Worm (Caenorhabditis elegans) whole organism, early embryonic: ENCODE data around the gene srg-46.

Source experiments
- B0310.2 ChIP-seq: sonication (generic microtip); optimal IDR thresholded peaks from 2 replicates; lab custom pipeline; 2016; ENCODE audit warnings: mild to moderate bottlenecking, missing genetic modification characterization, missing compliant biosample characterization
- F13C5.2 ChIP-seq: sonication (generic microtip); optimal IDR thresholded peaks from 2 replicates; lab custom pipeline; 2017; ENCODE audit warnings: mild to moderate bottlenecking, missing genetic modification characterization, inconsistent platforms, missing compliant biosample characterization
- aly-1 ChIP-seq: sonication (generic microtip); optimal IDR thresholded peaks from 2 replicates; lab custom pipeline; 2016; ENCODE audit warnings: missing genetic modification characterization, missing compliant biosample characterization
- ama-1 ChIP-seq: fragments of 150-350 bp; optimal IDR thresholded peaks from 2 replicates; lab custom pipeline; 2014
- ceh-13 ChIP-seq: fragments of 200-800 bp; sonication (Bioruptor generic); optimal IDR thresholded peaks from 2 replicates; lab custom pipeline; 2018; ENCODE audit warnings: mild to moderate bottlenecking, missing genetic modification characterization, missing compliant biosample characterization
- ceh-36 ChIP-seq: sonication (generic microtip); optimal IDR thresholded peaks from 2 replicates; lab custom pipeline; 2016; ENCODE audit warnings: missing genetic modification characterization, inconsistent platforms, missing compliant biosample characterization
- ets-7 ChIP-seq: sonication (generic microtip); optimal IDR thresholded peaks from 2 replicates; lab custom pipeline; 2016; ENCODE audit warnings: missing genotype, missing genetic modification characterization, missing compliant biosample characterization
- flt-1 ChIP-seq: fragments of 200-800 bp; sonication (Bioruptor generic); IDR thresholded peaks from 2 replicates; pipeline ENCODE4 v1.3.6; 2022; ENCODE audit warnings: missing genetic modification characterization, missing compliant biosample characterization
- hmbx-1 ChIP-seq: sonication (generic microtip); optimal IDR thresholded peaks from 2 replicates; lab custom pipeline; 2016; ENCODE audit warnings: mild to moderate bottlenecking, missing genetic modification characterization, missing compliant biosample characterization
- hmg-4 ChIP-seq: fragments of 200-800 bp; sonication (Bioruptor generic); optimal IDR thresholded peaks from 2 replicates; lab custom pipeline; 2018; ENCODE audit warnings: mild to moderate bottlenecking, missing genetic modification characterization, missing compliant biosample characterization
- hnd-1 ChIP-seq: sonication (generic microtip); optimal IDR thresholded peaks from 2 replicates; lab custom pipeline; 2016; ENCODE audit warnings: missing genetic modification characterization, missing compliant biosample characterization
- pes-1 ChIP-seq: fragments of 200-800 bp; sonication (Bioruptor generic); IDR thresholded peaks from 2 replicates; pipeline ENCODE4 v1.3.6; 2022; ENCODE audit warnings: missing genetic modification reagents, missing genetic modification characterization, missing compliant biosample characterization
- scrt-1 ChIP-seq: fragments of 200-800 bp; sonication (Bioruptor generic); IDR thresholded peaks from 2 replicates; pipeline ENCODE4 v1.3.6; 2022; ENCODE audit warnings: missing genetic modification characterization, missing compliant biosample characterization
- sea-1 ChIP-seq: fragments of 200-800 bp; sonication (Bioruptor generic); conservative IDR thresholded peaks from 2 replicates; pipeline ENCODE4 v1.3.6; 2022; ENCODE audit warnings: missing genetic modification characterization, missing compliant biosample characterization
- tbx-11 ChIP-seq: fragments of 200-800 bp; sonication (Bioruptor generic); IDR thresholded peaks from 2 replicates; pipeline ENCODE4 v1.3.6; 2022; ENCODE audit warnings: missing genetic modification characterization, missing compliant biosample characterization
- tbx-37 ChIP-seq: fragments of 200-800 bp; sonication (Bioruptor generic); conservative IDR thresholded peaks from 2 replicates; pipeline ENCODE4 v1.3.6; 2022; ENCODE audit warnings: missing genetic modification reagents, missing genetic modification characterization, missing compliant biosample characterization
- tra-4 ChIP-seq: sonication (generic microtip); optimal IDR thresholded peaks from 2 replicates; lab custom pipeline; 2017; ENCODE audit warnings: missing genetic modification characterization, missing compliant biosample characterization

srg-46 gene

DNA sequence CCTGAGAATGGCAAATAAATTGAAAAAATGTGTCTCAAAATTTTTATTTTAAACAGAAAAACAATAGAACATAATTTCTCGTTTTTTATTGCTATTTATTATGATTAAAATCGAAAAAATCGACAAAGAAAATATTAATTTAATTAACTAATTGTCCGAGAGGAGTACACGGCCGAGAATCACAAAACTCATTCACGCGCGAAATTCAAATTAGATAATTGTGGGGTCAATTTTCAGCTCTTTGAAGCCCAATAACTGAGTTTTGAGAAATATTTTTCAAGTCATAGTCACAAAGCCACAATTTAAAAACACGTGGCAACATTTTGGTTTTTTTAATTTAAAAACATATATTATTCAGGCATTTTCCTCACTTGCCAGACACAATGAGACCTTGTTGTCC is 45.6 kb downstream of the srg-46 start:
- no peak for TF ChIP-seq aly-1
- no peak for TF ChIP-seq scrt-1 (GFP tag; lab: Robert Waterston, UW)
- no peak for TF ChIP-seq tbx-37 (GFP tag; lab: Robert Waterston, UW)

DNA sequence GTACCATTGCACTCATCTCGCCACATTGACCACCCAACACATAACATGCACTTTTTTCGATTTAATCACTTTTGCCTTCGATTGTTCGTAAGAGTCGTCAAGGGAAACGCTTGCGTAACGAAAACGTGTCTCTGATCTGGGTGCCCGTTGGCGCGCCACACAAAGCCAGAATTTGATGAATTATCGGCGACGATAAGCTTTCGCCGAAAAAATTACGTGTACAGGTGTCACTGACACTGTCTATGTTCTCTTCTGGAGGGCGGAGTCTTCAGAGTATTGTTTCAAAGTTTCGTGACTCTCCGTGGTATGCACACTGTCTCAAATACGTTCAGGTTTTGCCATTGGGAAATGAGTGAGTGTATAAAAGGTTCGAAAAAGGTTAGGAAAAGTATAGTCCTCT is 47.2 kb downstream of the srg-46 start, which contains the start of gene F53F1.4:
Gene F53F1.4, plus strand, starts transcription at position 390 of the 400 bp plus-strand sequence.
- TF ChIP-seq aly-1: no peak
- no peak for TF ChIP-seq hnd-1 (tag; lab: Kevin White, UChicago)
- no peak for TF ChIP-seq ets-7 (tag; lab: Kevin White, UChicago)
- TF ChIP-seq hmbx-1: no peak
- TF ChIP-seq ceh-13 (GFP tag; lab: Kevin White, UChicago): no peak
- no peak for TF ChIP-seq tra-4
- no peak for TF ChIP-seq hmg-4 (GFP tag; lab: Kevin White, UChicago)
- TF ChIP-seq tbx-11 (GFP tag; lab: Robert Waterston, UW): no peak
- TF ChIP-seq tbx-37 (GFP tag; lab: Robert Waterston, UW): no peak
- TF ChIP-seq B0310.2 (tag; lab: Kevin White, UChicago): no peak
- no peak for TF ChIP-seq pes-1 (GFP tag; lab: Robert Waterston, UW)
- TF ChIP-seq ama-1 (lab: Kevin White, UChicago): no peak
- TF ChIP-seq scrt-1 (GFP tag; lab: Robert Waterston, UW): no peak

DNA sequence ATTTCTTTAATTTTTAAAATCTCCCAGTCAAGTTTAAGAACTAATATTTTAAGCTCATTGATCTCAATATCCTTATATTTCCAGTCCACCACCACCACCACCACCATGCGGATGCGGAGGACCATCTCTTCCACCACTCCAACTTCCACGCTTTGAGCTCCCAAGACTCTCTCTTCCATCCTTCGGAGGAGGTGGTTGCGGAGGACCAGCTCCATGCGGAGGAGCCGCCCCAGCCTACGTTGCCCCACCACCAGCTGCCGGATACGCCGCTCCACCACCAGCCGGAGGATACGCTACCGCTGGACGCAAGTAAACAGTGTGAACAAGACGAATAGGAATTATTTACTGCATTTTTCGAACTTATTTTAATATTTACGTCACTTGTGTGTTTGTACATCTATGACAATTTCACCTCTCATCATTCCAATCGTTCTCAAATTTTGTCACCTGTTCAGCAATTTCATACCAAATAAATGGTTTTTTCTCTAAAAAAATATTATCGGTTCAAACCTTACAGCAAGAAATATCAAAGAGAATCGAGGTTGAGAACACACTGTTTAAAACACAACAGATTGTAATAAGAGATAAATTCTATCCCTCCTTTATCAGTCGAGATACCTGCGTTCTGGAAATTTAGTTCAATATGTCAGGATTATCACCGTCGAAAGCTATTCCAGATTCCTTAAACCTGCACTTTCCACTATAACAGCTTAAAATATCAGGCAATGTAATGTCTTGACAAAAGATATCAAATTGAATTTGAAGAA is 47.9 kb downstream of the srg-46 start:
- TF ChIP-seq scrt-1 (GFP tag; lab: Robert Waterston, UW) (no peak), tra-4 (no peak), ceh-36 (tag; lab: Kevin White, UChicago) (no peak), tbx-11 (GFP tag; lab: Robert Waterston, UW) (no peak)

DNA sequence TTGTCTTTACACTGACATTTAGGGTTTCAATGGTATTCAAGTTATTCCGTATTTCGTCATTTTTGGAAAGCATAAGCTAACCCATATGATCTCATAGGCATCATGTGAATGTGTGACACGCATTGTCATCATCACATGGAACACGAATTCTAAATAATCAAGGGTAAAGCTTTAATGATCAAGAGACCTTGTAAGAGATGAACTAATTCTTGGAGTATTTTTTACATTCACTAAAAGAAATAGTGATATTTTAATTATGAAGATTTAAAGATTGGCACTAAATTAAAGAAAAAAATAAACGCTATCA is 48.4 kb downstream of the srg-46 start:
- TF ChIP-seq ceh-13 (GFP tag; lab: Kevin White, UChicago): no peak
- TF ChIP-seq tbx-11 (GFP tag; lab: Robert Waterston, UW): no peak
- no peak for TF ChIP-seq ets-7 (tag; lab: Kevin White, UChicago)
- TF ChIP-seq ama-1 (lab: Kevin White, UChicago): no peak
- TF ChIP-seq ceh-36 (tag; lab: Kevin White, UChicago): no peak
- no peak for TF ChIP-seq hnd-1 (tag; lab: Kevin White, UChicago)
- no peak for TF ChIP-seq aly-1
- TF ChIP-seq tra-4: no peak
- TF ChIP-seq pes-1 (GFP tag; lab: Robert Waterston, UW): no peak
- no peak for TF ChIP-seq tbx-37 (GFP tag; lab: Robert Waterston, UW)
- TF ChIP-seq flt-1 (GFP tag; lab: Robert Waterston, UW): no peak
- TF ChIP-seq hmg-4 (GFP tag; lab: Kevin White, UChicago): no peak
- no peak for TF ChIP-seq hmbx-1
- TF ChIP-seq scrt-1 (GFP tag; lab: Robert Waterston, UW): no peak
- TF ChIP-seq sea-1: no peak
- no peak for TF ChIP-seq F13C5.2 (tag; lab: Kevin White, UChicago)
- TF ChIP-seq B0310.2 (tag; lab: Kevin White, UChicago): no peak

DNA sequence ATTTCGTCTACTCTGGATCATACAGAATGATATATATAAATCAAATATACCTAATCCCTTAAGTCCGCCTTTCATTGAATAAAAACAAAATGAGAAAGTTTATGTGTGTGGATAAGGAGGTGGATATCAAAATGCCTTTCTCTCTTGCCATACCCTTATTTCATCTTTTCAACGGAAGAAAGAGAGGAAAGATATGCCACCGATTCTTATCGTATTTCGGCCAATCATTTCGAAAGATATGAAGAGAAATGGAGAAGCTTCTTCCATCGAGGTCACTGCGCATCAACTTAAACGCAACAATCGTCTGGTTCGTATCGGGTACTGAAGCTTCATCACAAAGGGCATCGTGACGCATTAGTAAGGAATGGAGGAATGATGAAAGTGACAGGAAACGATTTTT is 49.8 kb downstream of the srg-46 start:
- TF ChIP-seq sea-1: no peak
- no peak for TF ChIP-seq tbx-37 (GFP tag; lab: Robert Waterston, UW)
- TF ChIP-seq hmg-4 (GFP tag; lab: Kevin White, UChicago): no peak
- TF ChIP-seq ets-7 (tag; lab: Kevin White, UChicago): no peak
- no peak for TF ChIP-seq flt-1 (GFP tag; lab: Robert Waterston, UW)
- TF ChIP-seq tra-4: no peak
- no peak for TF ChIP-seq hnd-1 (tag; lab: Kevin White, UChicago)
- no peak for TF ChIP-seq tbx-11 (GFP tag; lab: Robert Waterston, UW)
